Worm (Caenorhabditis elegans) whole organism, late embryonic: ENCODE measurements around the gene srab-25.

Source experiments
- C08G9.2 ChIP-seq: sonication (generic microtip); optimal IDR thresholded peaks from 2 replicates; lab custom pipeline; 2016; ENCODE audit warnings: mild to moderate bottlenecking, missing genetic modification characterization, moderate library complexity, missing compliant biosample characterization
- C38D4.7 ChIP-seq: fragments of 200-800 bp; sonication (Bioruptor generic); optimal IDR thresholded peaks from 2 replicates; lab custom pipeline; 2018; ENCODE audit warnings: mild to moderate bottlenecking, missing genetic modification characterization, moderate library complexity, missing compliant biosample characterization
- F13H6.1 ChIP-seq: sonication (generic microtip); optimal IDR thresholded peaks from 2 replicates; lab custom pipeline; 2016; ENCODE audit warnings: missing genetic modification characterization, missing compliant biosample characterization
- K09A11.1 ChIP-seq: sonication (generic microtip); optimal IDR thresholded peaks from 2 replicates; lab custom pipeline; 2017; ENCODE audit warnings: antibody characterized with exemption, mild to moderate bottlenecking, missing genetic modification characterization, missing compliant biosample characterization; ENCODE audit not compliant: insufficient read depth
- T23F11.4 ChIP-seq: fragments of 200-800 bp; sonication (Bioruptor generic); optimal IDR thresholded peaks from 2 replicates; lab custom pipeline; 2018; ENCODE audit warnings: mild to moderate bottlenecking, missing genetic modification characterization, missing compliant biosample characterization
- ahr-1 ChIP-seq: sonication (generic microtip); optimal IDR thresholded peaks from 2 replicates; lab custom pipeline; 2016; ENCODE audit warnings: missing genetic modification characterization, missing compliant biosample characterization
- ama-1 ChIP-seq: fragments of 150-350 bp; optimal IDR thresholded peaks from 2 replicates; lab custom pipeline; 2014
- ceh-14 ChIP-seq: sonication (generic microtip); optimal IDR thresholded peaks from 2 replicates; lab custom pipeline; 2016; ENCODE audit warnings: missing genotype, missing genetic modification characterization, missing compliant biosample characterization
- ceh-18 ChIP-seq: sonication (generic microtip); optimal IDR thresholded peaks from 2 replicates; lab custom pipeline; 2016; ENCODE audit warnings: missing genetic modification characterization, missing compliant biosample characterization
- ceh-19 ChIP-seq: fragments of 200-800 bp; sonication (Bioruptor generic); optimal IDR thresholded peaks from 2 replicates; lab custom pipeline; 2018; ENCODE audit warnings: mild to moderate bottlenecking, missing genetic modification characterization, missing compliant biosample characterization
- ceh-2 ChIP-seq: sonication (generic microtip); optimal IDR thresholded peaks from 2 replicates; lab custom pipeline; 2016; ENCODE audit warnings: missing genotype, missing genetic modification characterization, missing compliant biosample characterization
- ceh-22 ChIP-seq: sonication (generic microtip); optimal IDR thresholded peaks from 2 replicates; lab custom pipeline; 2017; ENCODE audit warnings: missing biosample characterization, missing genetic modification characterization
- ceh-24 ChIP-seq: sonication (generic microtip); optimal IDR thresholded peaks from 2 replicates; lab custom pipeline; 2016; ENCODE audit warnings: mild to moderate bottlenecking, missing genetic modification characterization, missing compliant biosample characterization
- ceh-30 ChIP-seq: fragments of 150-350 bp; optimal IDR thresholded peaks from 2 replicates; lab custom pipeline; 2014; ENCODE audit warnings: missing biosample characterization, missing genetic modification characterization
- ceh-6 ChIP-seq: fragments of 200-800 bp; sonication (Bioruptor generic); optimal IDR thresholded peaks from 2 replicates; lab custom pipeline; 2018; ENCODE audit warnings: mild to moderate bottlenecking, missing genetic modification characterization, missing compliant biosample characterization
- ceh-9 ChIP-seq: sonication (generic microtip); optimal IDR thresholded peaks from 2 replicates; lab custom pipeline; 2016; ENCODE audit warnings: mild to moderate bottlenecking, missing genetic modification characterization, inconsistent platforms, missing compliant biosample characterization
- dmd-4 ChIP-seq: sonication (generic microtip); optimal IDR thresholded peaks from 2 replicates; lab custom pipeline; 2016; ENCODE audit warnings: borderline replicate concordance, missing genetic modification characterization, missing compliant biosample characterization
- ets-4 ChIP-seq: sonication (generic microtip); optimal IDR thresholded peaks from 2 replicates; lab custom pipeline; 2016; ENCODE audit warnings: missing genetic modification characterization, missing compliant biosample characterization
- eyg-1 ChIP-seq: sonication (generic microtip); optimal IDR thresholded peaks from 2 replicates; lab custom pipeline; 2016; ENCODE audit warnings: missing genotype, missing genetic modification characterization, missing compliant biosample characterization
- fax-1 ChIP-seq: sonication (generic microtip); optimal IDR thresholded peaks from 2 replicates; lab custom pipeline; 2016; ENCODE audit warnings: missing genotype, missing genetic modification characterization, missing compliant biosample characterization
- fkh-10 ChIP-seq: fragments of 150-350 bp; optimal IDR thresholded peaks from 2 replicates; lab custom pipeline; 2014; ENCODE audit warnings: missing biosample characterization, missing genetic modification reagents, missing genetic modification characterization
- hlh-6 ChIP-seq: sonication (generic microtip); optimal IDR thresholded peaks from 2 replicates; lab custom pipeline; 2016; ENCODE audit warnings: missing genotype, missing genetic modification characterization, missing compliant biosample characterization
- lin-11 ChIP-seq: fragments of 200-800 bp; sonication (Bioruptor generic); optimal IDR thresholded peaks from 2 replicates; lab custom pipeline; 2018; ENCODE audit warnings: mild to moderate bottlenecking, missing genetic modification characterization, missing compliant biosample characterization
- madf-2 ChIP-seq: sonication (generic microtip); optimal IDR thresholded peaks from 2 replicates; lab custom pipeline; 2017; ENCODE audit warnings: missing genetic modification characterization, missing compliant biosample characterization
- mec-3 ChIP-seq: sonication (generic microtip); optimal IDR thresholded peaks from 2 replicates; lab custom pipeline; 2016; ENCODE audit warnings: borderline replicate concordance, missing genetic modification characterization, missing compliant biosample characterization
- nhr-11 ChIP-seq: fragments of 150-350 bp; optimal IDR thresholded peaks from 2 replicates; lab custom pipeline; 2014; ENCODE audit warnings: missing biosample characterization, missing genetic modification characterization
- nhr-232 ChIP-seq: sonication (generic microtip); optimal IDR thresholded peaks from 2 replicates; lab custom pipeline; 2016; ENCODE audit warnings: missing genetic modification characterization, missing compliant biosample characterization
- pag-3 ChIP-seq: sonication (generic microtip); optimal IDR thresholded peaks from 2 replicates; lab custom pipeline; 2016; ENCODE audit warnings: missing compliant biosample characterization, missing genetic modification characterization, borderline replicate concordance
- pax-1 ChIP-seq: fragments of 150-350 bp; optimal IDR thresholded peaks from 2 replicates; lab custom pipeline; 2014; ENCODE audit warnings: missing biosample characterization, missing genetic modification characterization
- pros-1 ChIP-seq: fragments of 150-350 bp; optimal IDR thresholded peaks from 2 replicates; lab custom pipeline; 2014; ENCODE audit warnings: missing biosample characterization, missing genetic modification reagents, missing genetic modification characterization
- rnt-1 ChIP-seq: sonication (generic microtip); optimal IDR thresholded peaks from 2 replicates; lab custom pipeline; 2016; ENCODE audit warnings: missing genetic modification characterization, missing compliant biosample characterization
- sdc-2 ChIP-seq: sonication (generic microtip); optimal IDR thresholded peaks from 2 replicates; lab custom pipeline; 2016; ENCODE audit warnings: missing genotype, missing genetic modification characterization, missing compliant biosample characterization
- sox-2 ChIP-seq: fragments of 200-800 bp; sonication (Bioruptor generic); IDR thresholded peaks from 2 replicates; pipeline ENCODE4 v1.3.6; 2022; ENCODE audit warnings: missing genetic modification reagents, missing genetic modification characterization, missing compliant biosample characterization
- sox-4 ChIP-seq: sonication (generic microtip); optimal IDR thresholded peaks from 2 replicates; lab custom pipeline; 2017; ENCODE audit warnings: mild to moderate bottlenecking, missing genetic modification characterization, inconsistent platforms, missing compliant biosample characterization
- syd-9 ChIP-seq: sonication (generic microtip); optimal IDR thresholded peaks from 2 replicates; lab custom pipeline; 2016; ENCODE audit warnings: mild to moderate bottlenecking, missing genetic modification characterization, moderate library complexity, missing compliant biosample characterization
- tbx-7 ChIP-seq: sonication (generic microtip); optimal IDR thresholded peaks from 2 replicates; lab custom pipeline; 2016; ENCODE audit warnings: missing genotype, missing genetic modification characterization, missing compliant biosample characterization
- ttx-3 ChIP-seq: sonication (generic microtip); optimal IDR thresholded peaks from 2 replicates; lab custom pipeline; 2016; ENCODE audit warnings: missing genetic modification reagents, missing genetic modification characterization, missing compliant biosample characterization
- unc-55 ChIP-seq: sonication (generic microtip); optimal IDR thresholded peaks from 2 replicates; lab custom pipeline; 2017; ENCODE audit warnings: missing biosample characterization, missing genetic modification reagents, missing genetic modification characterization
- zip-5 ChIP-seq: sonication (generic microtip); optimal IDR thresholded peaks from 2 replicates; lab custom pipeline; 2016; ENCODE audit warnings: missing genetic modification characterization, missing compliant biosample characterization

Gene srab-25

ce11 chrV:1741074-1741473 is at the start of gene srab-25:
Gene srab-25, minus strand, starts transcription at chrV:1741174.
- TF ChIP-seq ceh-2: no peak

- no peak for TF ChIP-seq ceh-9 (tag; lab: Kevin White, UChicago)
- no peak for TF ChIP-seq eyg-1
- no peak for TF ChIP-seq madf-2 (tag; lab: Kevin White, UChicago)
- no peak for TF ChIP-seq F13H6.1
- no peak for TF ChIP-seq ceh-30 (tag; lab: Kevin White, UChicago)
- no peak for TF ChIP-seq unc-55 (GFP tag; lab: Kevin White, UChicago)
- no peak for TF ChIP-seq sox-4 (tag; lab: Kevin White, UChicago)
- no peak for TF ChIP-seq syd-9 (tag; lab: Kevin White, UChicago)
- TF ChIP-seq fkh-10 (GFP tag; lab: Kevin White, UChicago): no peak
- no peak for TF ChIP-seq ceh-18
- no peak for TF ChIP-seq ceh-2
- no peak for TF ChIP-seq zip-5 (tag; lab: Kevin White, UChicago)
- no peak for TF ChIP-seq mec-3 (tag; lab: Kevin White, UChicago)
- TF ChIP-seq, all 69 proteins: peak for 0
Measured at ce11 chrV:1789495-1789894, 48.5 kb upstream of the srab-25 start.

ce11 chrV:1788157-1788556 is 47.2 kb upstream of the srab-25 start, which contains the start of gene F36H9.2:
Gene F36H9.2, plus strand, starts transcription at chrV:1788457.
- TF ChIP-seq fkh-10 (GFP tag; lab: Kevin White, UChicago): no peak
- TF ChIP-seq sox-4 (tag; lab: Kevin White, UChicago): no peak
- no peak for TF ChIP-seq pax-1 (tag; lab: Kevin White, UChicago)
- TF ChIP-seq C38D4.7 (GFP tag; lab: Kevin White, UChicago): no peak
- TF ChIP-seq T23F11.4 (GFP tag; lab: Kevin White, UChicago): no peak
- no peak for TF ChIP-seq sdc-2 (tag; lab: Kevin White, UChicago)
- TF ChIP-seq C08G9.2 (tag; lab: Kevin White, UChicago): no peak
- TF ChIP-seq unc-55 (GFP tag; lab: Kevin White, UChicago): no peak
- no peak for TF ChIP-seq ahr-1 (tag; lab: Kevin White, UChicago)
- TF ChIP-seq pag-3 (tag; lab: Kevin White, UChicago): no peak
- TF ChIP-seq hlh-6 (tag; lab: Kevin White, UChicago): no peak
- TF ChIP-seq ama-1 (lab: Kevin White, UChicago): no peak
- no peak for TF ChIP-seq dmd-4 (tag; lab: Kevin White, UChicago)

ce11 chrV:1781922-1782321 is 40.9 kb upstream of the srab-25 start, which contains the start of gene F36H9.5:
Gene F36H9.5, minus strand, starts transcription at chrV:1782022.
- TF ChIP-seq lin-11 (no peak), fax-1 (tag; lab: Kevin White, UChicago) (no peak), ttx-3 (tag; lab: Kevin White, UChicago) (no peak), C38D4.7 (GFP tag; lab: Kevin White, UChicago) (no peak), pros-1 (tag; lab: Kevin White, UChicago) (no peak), ceh-14 (no peak), tbx-7 (tag; lab: Kevin White, UChicago) (no peak), K09A11.1 (no peak), ceh-24 (tag; lab: Kevin White, UChicago) (no peak), nhr-11 (tag; lab: Kevin White, UChicago) (no peak), T23F11.4 (GFP tag; lab: Kevin White, UChicago) (no peak), sox-2 (GFP tag; lab: Robert Waterston, UW) (no peak), rnt-1 (tag; lab: Kevin White, UChicago) (no peak), ceh-6 (GFP tag; lab: Kevin White, UChicago) (no peak), ceh-22 (tag; lab: Kevin White, UChicago) (no peak), nhr-232 (tag; lab: Kevin White, UChicago) (no peak), ceh-19 (GFP tag; lab: Kevin White, UChicago) (no peak), ceh-9 (tag; lab: Kevin White, UChicago) (no peak), ets-4 (tag; lab: Kevin White, UChicago) (no peak)
